Worm (Caenorhabditis elegans) whole organism, dauer: Measurements from ENCODE around the gene T20F7.1.
"Not testable (repeated sequence)": the region's sequence is repeated elsewhere in the genome, so short reads cannot be mapped to it uniquely, and the experiment has no call there.

Source experiments
- unc-62 ChIP-seq: sonication (generic microtip); optimal IDR thresholded peaks from 2 replicates; lab custom pipeline; 2017; ENCODE audit warnings: missing biosample characterization, missing genetic modification reagents, missing genetic modification characterization

T20F7.1 gene

ce11 chrX:16891683-16892082, 19.0 kb downstream of the T20F7.1 start, which contains the start of gene F39F10.3:
Gene F39F10.3 (plus strand): TSS chrX:16891983.
- no peak for TF ChIP-seq unc-62 (GFP tag; lab: Kevin White, UChicago)

ce11 chrX:16893767-16894166, 21.1 kb downstream of the T20F7.1 start:
- no peak for TF ChIP-seq unc-62 (GFP tag; lab: Kevin White, UChicago)

ce11 chrX:16894577-16894976, 21.9 kb downstream of the T20F7.1 start, which contains the start of gene F39F10.2:
Gene F39F10.2 (plus strand): TSS chrX:16894877.
- no peak for TF ChIP-seq unc-62 (GFP tag; lab: Kevin White, UChicago)

- no peak for TF ChIP-seq unc-62 (GFP tag; lab: Kevin White, UChicago)
Measured at ce11 chrX:16902657-16903056, 29.9 kb downstream of the T20F7.1 start.

- no peak for TF ChIP-seq unc-62 (GFP tag; lab: Kevin White, UChicago)
Measured at ce11 chrX:16903619-16904018, 30.9 kb downstream of the T20F7.1 start, which contains the start of gene F39F10.4. Gene F39F10.4 (minus strand): TSS chrX:16903719.

- not testable (repeated sequence) for TF ChIP-seq unc-62 (GFP tag; lab: Kevin White, UChicago)
Measured at ce11 chrX:16913669-16914068, 41.0 kb downstream of the T20F7.1 start, which contains the start of gene F39F10.5. Gene F39F10.5 (minus strand): TSS chrX:16913769.

ce11 chrX:16919468-16919867, 46.8 kb downstream of the T20F7.1 start:
- no peak for TF ChIP-seq unc-62 (GFP tag; lab: Kevin White, UChicago)

ce11 chrX:16921533-16921932, 48.8 kb downstream of the T20F7.1 start, which contains the start of gene fbxb-114:
Gene fbxb-114 (plus strand): TSS chrX:16921833.
- no peak for TF ChIP-seq unc-62 (GFP tag; lab: Kevin White, UChicago)

- no peak for TF ChIP-seq unc-62 (GFP tag; lab: Kevin White, UChicago)
Measured at ce11 chrX:16923636-16924035, 50.9 kb downstream of the T20F7.1 start, which contains the start of gene C30E1.4. Gene C30E1.4 (plus strand): TSS chrX:16923936.

ce11 chrX:16925343-16925742, 52.6 kb downstream of the T20F7.1 start:
- no peak for TF ChIP-seq unc-62 (GFP tag; lab: Kevin White, UChicago)
